Fruit fly (Drosophila melanogaster) whole organism, pupa: ENCODE data around the gene vls.

Source experiments
- CG10348 ChIP-seq: fragments of 200-800 bp; sonication (Bioruptor generic); IDR thresholded peaks from 2 replicates; pipeline ENCODE4 v1.3.6; 2022; ENCODE audit warnings: missing biosample characterization, missing genetic modification characterization
- CG12605 ChIP-seq: fragments of 200-800 bp; sonication (Bioruptor generic); IDR thresholded peaks from 2 replicates; pipeline ENCODE4 v1.3.6; 2022; ENCODE audit warnings: missing biosample characterization, missing genetic modification characterization
- CG13204 ChIP-seq: fragments of 200-800 bp; sonication (Bioruptor generic); optimal IDR thresholded peaks from 2 replicates; lab custom pipeline; 2018; ENCODE audit warnings: missing biosample characterization, mild to moderate bottlenecking, missing genetic modification characterization, moderate library complexity
- CG14655 ChIP-seq: fragments of 200-800 bp; sonication (Bioruptor generic); optimal IDR thresholded peaks from 3 replicates; lab custom pipeline; 2017; ENCODE audit warnings: mild to moderate bottlenecking, missing biosample characterization, missing genetic modification reagents, missing genetic modification characterization
- CG15710 ChIP-seq: fragments of 200-800 bp; sonication (Bioruptor generic); optimal IDR thresholded peaks from 2 replicates; lab custom pipeline; 2018; ENCODE audit warnings: missing biosample characterization, mild to moderate bottlenecking, missing genetic modification characterization, moderate library complexity
- CG17806 ChIP-seq: fragments of 200-800 bp; sonication (Bioruptor generic); optimal IDR thresholded peaks from 2 replicates; lab custom pipeline; 2018; ENCODE audit warnings: missing biosample characterization, mild to moderate bottlenecking, missing genetic modification characterization, moderate library complexity
- CG32121 ChIP-seq: fragments of 200-800 bp; sonication (Bioruptor generic); IDR thresholded peaks from 2 replicates; pipeline ENCODE4 v1.3.6; 2022; ENCODE audit warnings: missing biosample characterization, missing genetic modification characterization
- CG34367 ChIP-seq: fragments of 200-800 bp; sonication (Bioruptor generic); optimal IDR thresholded peaks from 2 replicates; lab custom pipeline; 2018; ENCODE audit warnings: missing biosample characterization, mild to moderate bottlenecking, missing genetic modification characterization
- CG4496 ChIP-seq: fragments of 200-800 bp; sonication (Bioruptor generic); IDR thresholded peaks from 3 replicates; pipeline ENCODE4 v1.3.6; 2022; ENCODE audit warnings: missing biosample characterization, missing genetic modification characterization
- CG8159 ChIP-seq: fragments of 200-800 bp; sonication (Bioruptor generic); optimal IDR thresholded peaks from 3 replicates; lab custom pipeline; 2018; ENCODE audit warnings: missing biosample characterization, mild to moderate bottlenecking, missing genetic modification characterization, moderate library complexity
- CG8301 ChIP-seq: fragments of 200-800 bp; sonication (Bioruptor generic); optimal IDR thresholded peaks from 2 replicates; lab custom pipeline; 2018; ENCODE audit warnings: missing biosample characterization, mild to moderate bottlenecking, missing genetic modification characterization
- CG9948 ChIP-seq: fragments of 200-800 bp; sonication (Bioruptor generic); optimal IDR thresholded peaks from 2 replicates; lab custom pipeline; 2018; ENCODE audit warnings: missing biosample characterization, mild to moderate bottlenecking, missing genetic modification characterization, moderate library complexity
- D1 ChIP-seq: fragments of 200-800 bp; sonication (Bioruptor generic); optimal IDR thresholded peaks from 2 replicates; lab custom pipeline; 2018; ENCODE audit warnings: missing biosample characterization, mild to moderate bottlenecking, missing genetic modification characterization, moderate library complexity
- EcR ChIP-seq: fragments of 200-800 bp; sonication (Bioruptor generic); optimal IDR thresholded peaks from 3 replicates; lab custom pipeline; 2019; ENCODE audit warnings: missing biosample characterization, missing genetic modification characterization, mild to moderate bottlenecking, moderate library complexity, missing genetic modification reagents
- Ets98B ChIP-seq: fragments of 200-800 bp; sonication (Bioruptor generic); IDR thresholded peaks from 2 replicates; pipeline ENCODE4 v1.3.6; 2022; ENCODE audit warnings: missing biosample characterization, missing genetic modification characterization
- Pif1A ChIP-seq: fragments of 200-800 bp; sonication (Bioruptor generic); optimal IDR thresholded peaks from 3 replicates; lab custom pipeline; 2016; ENCODE audit warnings: missing biosample characterization, missing genetic modification characterization
- Pif1B ChIP-seq: fragments of 200-800 bp; sonication (Bioruptor generic); optimal IDR thresholded peaks from 3 replicates; lab custom pipeline; 2016; ENCODE audit warnings: missing biosample characterization, missing genetic modification characterization
- Snoo ChIP-seq: fragments of 200-800 bp; sonication (Bioruptor generic); optimal IDR thresholded peaks from 3 replicates; lab custom pipeline; 2017; ENCODE audit warnings: missing biosample characterization, mild to moderate bottlenecking, missing genetic modification characterization, inconsistent platforms
- gl ChIP-seq: fragments of 200-800 bp; sonication (Bioruptor generic); optimal IDR thresholded peaks from 2 replicates; lab custom pipeline; 2018; ENCODE audit warnings: missing biosample characterization, mild to moderate bottlenecking, missing genetic modification characterization
- rn ChIP-seq: fragments of 200-800 bp; sonication (Bioruptor generic); IDR thresholded peaks from 2 replicates; pipeline ENCODE4 v1.3.6; 2022; ENCODE audit warnings: missing biosample characterization, missing genetic modification characterization

The vls gene

DNA sequence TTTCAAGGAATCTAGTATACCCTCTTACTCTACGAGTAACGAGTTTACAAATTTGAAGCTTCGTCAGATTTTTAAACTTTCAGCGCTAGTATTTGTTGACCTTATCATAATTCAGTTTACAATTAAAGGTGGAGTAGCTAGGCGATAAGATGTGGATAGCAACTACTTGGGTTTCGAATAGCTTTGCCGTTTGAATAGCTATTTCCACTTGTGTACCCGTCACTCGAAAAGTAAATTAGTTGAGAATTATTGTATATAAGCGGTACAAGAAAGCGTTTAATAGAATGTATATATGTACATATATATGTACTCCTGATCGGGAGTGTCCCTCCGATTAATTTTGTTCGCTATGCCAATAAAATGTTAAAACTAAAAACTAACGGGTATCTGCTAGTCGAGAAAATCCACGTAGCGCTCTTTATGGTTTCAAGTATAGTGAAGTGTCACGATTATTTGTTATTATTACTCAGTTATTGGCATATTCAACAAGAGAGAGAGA, 39.1 kb downstream of the vls start:
- TF ChIP-seq gl, result no peak
- no peak for TF ChIP-seq rn
- no peak for TF ChIP-seq Pif1A
- no peak for TF ChIP-seq CG10348
- TF ChIP-seq, all 21 proteins: peak for 0

dm6 chr2L:20025711-20026110, 39.8 kb downstream of the vls start, which contains the start of gene AANATL3:
Gene AANATL3 (minus strand): TSS chr2L:20025811.
- no peak for TF ChIP-seq CG12605 (GFP tag; lab: Robert Waterston, UW)
- no peak for TF ChIP-seq CG32121 (GFP tag; lab: Robert Waterston, UW)
- TF ChIP-seq CG34367 (tag; lab: Kevin White, UChicago), result no peak
- no peak for TF ChIP-seq CG4496 (GFP tag; lab: Robert Waterston, UW)
- no peak for TF ChIP-seq CG8301 (tag; lab: Kevin White, UChicago)
- TF ChIP-seq, all 21 proteins: peak for 0

DNA sequence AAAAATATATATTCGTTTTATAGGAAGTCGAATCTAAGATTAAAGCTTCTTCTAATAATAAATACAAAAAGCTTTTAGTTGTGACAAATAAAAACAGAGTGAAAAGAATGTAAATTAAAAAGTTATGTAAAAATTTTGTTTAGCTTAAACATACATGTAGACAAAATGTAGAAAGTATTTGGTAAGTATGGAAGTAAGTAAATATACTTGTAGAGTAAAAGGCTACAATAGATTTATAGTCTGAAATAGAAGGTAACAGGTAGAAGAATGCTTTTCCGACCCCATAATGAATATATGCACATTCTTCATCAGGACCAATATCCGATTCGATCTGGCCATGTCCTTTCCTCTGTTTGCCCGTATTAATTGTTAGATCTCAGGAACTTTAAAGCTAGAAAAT, 41.1 kb downstream of the vls start:
- TF ChIP-seq CG32121 (GFP tag; lab: Robert Waterston, UW) (no peak), CG9948 (tag; lab: Kevin White, UChicago) (no peak), Ets98B (GFP tag; lab: Robert Waterston, UW) (no peak), CG10348 (no peak), CG4496 (GFP tag; lab: Robert Waterston, UW) (no peak), EcR (no peak), CG34367 (tag; lab: Kevin White, UChicago) (no peak), CG15710 (tag; lab: Kevin White, UChicago) (no peak), CG14655 (no peak), Pif1B (GFP tag; lab: Kevin White, UChicago) (no peak), gl (no peak), CG17806 (no peak), CG8301 (tag; lab: Kevin White, UChicago) (no peak), D1 (tag; lab: Kevin White, UChicago) (no peak), CG12605 (GFP tag; lab: Robert Waterston, UW) (no peak), Snoo (tag; lab: Kevin White, UChicago) (no peak)

dm6 chr2L:20020091-20020490, 45.4 kb downstream of the vls start:
- no peak for TF ChIP-seq CG12605 (GFP tag; lab: Robert Waterston, UW)
- no peak for TF ChIP-seq CG4496 (GFP tag; lab: Robert Waterston, UW)
- TF ChIP-seq CG10348, result no peak
- peak; percentile 15 for TF ChIP-seq CG13204
- no peak for TF ChIP-seq CG34367 (tag; lab: Kevin White, UChicago)
- no peak for TF ChIP-seq CG9948 (tag; lab: Kevin White, UChicago)

DNA sequence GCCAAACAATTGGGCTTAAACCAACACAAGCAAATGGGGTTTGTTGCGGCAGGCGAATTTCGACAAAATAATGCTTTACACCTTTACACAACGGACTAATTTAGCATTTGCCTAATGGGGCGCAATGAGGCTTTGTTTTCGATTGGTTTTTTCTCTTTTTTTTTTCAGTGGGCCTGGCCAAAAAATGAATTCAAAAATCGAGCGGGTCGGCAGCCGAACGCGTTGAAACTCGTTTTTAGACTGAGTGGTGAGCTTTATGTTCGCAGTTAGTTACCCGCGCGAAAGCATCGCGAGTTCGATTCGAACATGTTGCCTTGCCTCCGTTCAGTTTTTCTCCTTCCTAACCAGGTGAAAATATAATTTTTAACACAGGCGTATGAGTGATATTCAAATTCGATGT, 48.4 kb downstream of the vls start, which contains the start of gene CG43861:
TSS of gene CG43861 (minus strand) at position 228 of the 400 bp plus-strand sequence.
- peak; percentile 46 for TF ChIP-seq CG14655
- TF ChIP-seq Ets98B (GFP tag; lab: Robert Waterston, UW), result peak; percentile 16; the same call in 1 of the 2 replicates
- no peak for TF ChIP-seq CG10348
- TF ChIP-seq CG8301 (tag; lab: Kevin White, UChicago), result peak; percentile 43
- TF ChIP-seq CG8159 (tag; lab: Kevin White, UChicago), result peak; percentile 14
- TF ChIP-seq CG9948 (tag; lab: Kevin White, UChicago), result peak; percentile 19
- TF ChIP-seq CG4496 (GFP tag; lab: Robert Waterston, UW), result 0 out of 3 replicates have a peak, but pooled peaks have one; percentile 37
- no peak for TF ChIP-seq CG13204
- no peak for TF ChIP-seq Pif1A
- TF ChIP-seq, all 21 proteins: peak for 6

DNA sequence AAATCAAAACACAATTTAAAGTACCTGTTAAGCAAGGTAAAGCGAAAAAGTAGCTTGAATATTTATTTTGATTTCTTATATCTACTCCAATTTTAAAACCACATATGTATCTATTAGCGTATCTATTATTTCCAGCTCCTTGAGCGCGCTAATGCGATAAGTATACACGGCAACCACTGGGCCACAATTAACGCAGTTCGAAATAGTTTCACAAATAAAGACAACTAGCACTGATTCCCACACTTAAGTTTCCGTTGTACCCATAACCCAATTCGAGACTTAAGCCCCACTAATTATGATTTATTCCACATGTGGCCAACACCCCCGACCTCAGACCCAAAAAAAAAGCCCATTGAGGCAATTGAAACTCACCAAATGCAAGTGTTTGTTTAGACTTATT, 49.0 kb downstream of the vls start:
- TF ChIP-seq CG9948 (tag; lab: Kevin White, UChicago), result no peak
- no peak for TF ChIP-seq CG10348
- no peak for TF ChIP-seq CG8301 (tag; lab: Kevin White, UChicago)
- no peak for TF ChIP-seq CG8159 (tag; lab: Kevin White, UChicago)
- no peak for TF ChIP-seq rn
- no peak for TF ChIP-seq CG32121 (GFP tag; lab: Robert Waterston, UW)
- TF ChIP-seq EcR, result no peak
- TF ChIP-seq gl, result no peak
- no peak for TF ChIP-seq CG34367 (tag; lab: Kevin White, UChicago)
- no peak for TF ChIP-seq CG14655
- no peak for TF ChIP-seq Pif1A
- no peak for TF ChIP-seq D1 (tag; lab: Kevin White, UChicago)
- TF ChIP-seq Ets98B (GFP tag; lab: Robert Waterston, UW), result no peak
- no peak for TF ChIP-seq CG12605 (GFP tag; lab: Robert Waterston, UW)
- no peak for TF ChIP-seq CG4496 (GFP tag; lab: Robert Waterston, UW)
